Worm (Caenorhabditis elegans) whole organism, midembryonic: ENCODE results near the gene H38K22.9.

Experiments used
- T22C8.4 ChIP-seq: fragments of 200-800 bp; sonication (Bioruptor generic); IDR thresholded peaks from 2 replicates; pipeline ENCODE4 v1.3.6; 2022; ENCODE audit warnings: missing genetic modification characterization, missing compliant biosample characterization
- cog-1 ChIP-seq: sonication (generic microtip); optimal IDR thresholded peaks from 2 replicates; lab custom pipeline; 2016; ENCODE audit warnings: missing genetic modification characterization, missing compliant biosample characterization
- flt-1 ChIP-seq: fragments of 200-800 bp; sonication (Bioruptor generic); IDR thresholded peaks from 2 replicates; pipeline ENCODE4 v1.3.6; 2022; ENCODE audit warnings: missing genetic modification characterization, missing compliant biosample characterization
- klf-2 ChIP-seq: fragments of 200-800 bp; sonication (Bioruptor generic); conservative IDR thresholded peaks from 2 replicates; pipeline ENCODE4 v1.3.6; 2022; ENCODE audit warnings: missing genetic modification reagents, missing genetic modification characterization, missing compliant biosample characterization
- med-1 ChIP-seq: sonication (generic microtip); optimal IDR thresholded peaks from 2 replicates; lab custom pipeline; 2017; ENCODE audit warnings: missing genetic modification characterization, mild to moderate bottlenecking, missing compliant biosample characterization, antibody characterized with exemption, missing genetic modification reagents; ENCODE audit not compliant: insufficient read depth
- ref-1 ChIP-seq: fragments of 200-800 bp; sonication (Bioruptor generic); conservative IDR thresholded peaks from 2 replicates; pipeline ENCODE4 v1.3.6; 2022; ENCODE audit warnings: missing genetic modification reagents, missing genetic modification characterization, missing compliant biosample characterization
- tab-1 ChIP-seq: fragments of 200-800 bp; sonication (Bioruptor generic); IDR thresholded peaks from 2 replicates; pipeline ENCODE4 v1.3.6; 2022; ENCODE audit warnings: missing genetic modification characterization, missing compliant biosample characterization
- ztf-23 ChIP-seq: fragments of 200-800 bp; sonication (Bioruptor generic); IDR thresholded peaks from 2 replicates; pipeline ENCODE4 v1.3.6; 2022; ENCODE audit warnings: missing genetic modification reagents, missing genetic modification characterization, missing compliant biosample characterization
- ztf-29 ChIP-seq: fragments of 200-800 bp; sonication (Bioruptor generic); IDR thresholded peaks from 2 replicates; pipeline ENCODE4 v1.3.6; 2022; ENCODE audit warnings: missing genetic modification reagents, missing genetic modification characterization, missing compliant biosample characterization

DNA sequence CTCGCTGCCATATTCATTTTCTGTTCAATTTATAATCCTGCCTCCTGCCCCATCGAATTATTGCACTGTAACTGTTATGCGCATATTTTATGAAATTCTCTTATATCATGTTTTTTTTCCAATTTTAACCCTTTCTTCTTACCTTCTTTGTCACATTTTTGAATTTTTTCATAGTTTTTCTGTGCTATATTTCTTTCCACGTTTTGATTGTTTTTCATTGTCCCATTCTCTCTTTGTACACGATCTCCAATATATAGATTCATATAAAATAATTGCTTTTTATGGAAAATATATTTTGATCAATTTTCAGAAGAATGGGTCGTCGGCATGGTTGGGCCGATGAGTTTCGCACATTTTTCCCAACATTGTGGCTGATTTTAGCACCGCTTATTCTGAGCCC lies 25.8 kb downstream of the H38K22.9 start, which contains the start of gene B0285.6:
- TF ChIP-seq flt-1 (GFP tag; lab: Robert Waterston, UW) (no peak), klf-2 (GFP tag; lab: Robert Waterston, UW) (no peak), tab-1 (GFP tag; lab: Robert Waterston, UW) (no peak), ztf-23 (GFP tag; lab: Robert Waterston, UW) (no peak), ref-1 (GFP tag; lab: Robert Waterston, UW) (no peak), T22C8.4 (no peak), med-1 (no peak), ztf-29 (no peak), cog-1 (tag; lab: Kevin White, UChicago) (no peak)
